Fruit fly (Drosophila melanogaster) whole organism, prepupa: ENCODE results near the gene CG32379.

Experiments
- CG10669 ChIP-seq: fragments of 200-800 bp; sonication (Bioruptor generic); optimal IDR thresholded peaks from 3 replicates; lab custom pipeline; 2018; ENCODE audit warnings: missing biosample characterization, mild to moderate bottlenecking, missing genetic modification characterization, moderate library complexity
- CG16779 ChIP-seq: fragments of 200-800 bp; sonication (Bioruptor generic); optimal IDR thresholded peaks from 3 replicates; lab custom pipeline; 2017; ENCODE audit warnings: missing biosample characterization, mild to moderate bottlenecking, missing genetic modification characterization
- CG6792 ChIP-seq: fragments of 200-800 bp; sonication (Bioruptor generic); optimal IDR thresholded peaks from 3 replicates; lab custom pipeline; 2016; ENCODE audit warnings: missing biosample characterization, missing genetic modification characterization
- CG6854 ChIP-seq: fragments of 200-800 bp; sonication (Bioruptor generic); optimal IDR thresholded peaks from 2 replicates; lab custom pipeline; 2017; ENCODE audit warnings: missing biosample characterization, mild to moderate bottlenecking, missing genetic modification characterization
- Eip93F ChIP-seq: fragments of 200-800 bp; sonication (Bioruptor generic); optimal IDR thresholded peaks from 2 replicates; lab custom pipeline; 2016; ENCODE audit warnings: missing biosample characterization, mild to moderate bottlenecking, missing genetic modification characterization
- Hr39 ChIP-seq: fragments of 200-800 bp; sonication (Bioruptor generic); optimal IDR thresholded peaks from 2 replicates; lab custom pipeline; 2016; ENCODE audit warnings: missing biosample characterization, missing genetic modification characterization
- Hr4 ChIP-seq: fragments of 200-800 bp; sonication (Bioruptor generic); optimal IDR thresholded peaks from 3 replicates; lab custom pipeline; 2016; ENCODE audit warnings: missing biosample characterization, missing genetic modification characterization
- fd59A ChIP-seq: fragments of 200-800 bp; sonication (Bioruptor generic); optimal IDR thresholded peaks from 2 replicates; lab custom pipeline; 2017; ENCODE audit warnings: missing biosample characterization, mild to moderate bottlenecking, missing genetic modification characterization, missing genetic modification reagents
- fd85E ChIP-seq: fragments of 200-800 bp; sonication (Bioruptor generic); optimal IDR thresholded peaks from 3 replicates; lab custom pipeline; 2016; ENCODE audit warnings: missing biosample characterization, missing genetic modification characterization
- lz ChIP-seq: fragments of 200-800 bp; sonication (Bioruptor generic); optimal IDR thresholded peaks from 3 replicates; lab custom pipeline; 2016; ENCODE audit warnings: missing biosample characterization, missing genetic modification characterization
- ss ChIP-seq, 2 experiments: fragments of 200-800 bp; sonication (Bioruptor generic); optimal IDR thresholded peaks; 2 replicates in 1 of 2; 3 replicates in 1 of 2; lab custom pipeline; 2017 to 2018; ENCODE audit warnings: mild to moderate bottlenecking in 2 of 2, missing biosample characterization in 2 of 2, missing genetic modification characterization in 2 of 2, moderate library complexity in 1 of 2
- topi ChIP-seq: fragments of 200-800 bp; sonication (Bioruptor generic); optimal IDR thresholded peaks from 3 replicates; lab custom pipeline; 2016; ENCODE audit warnings: missing biosample characterization, missing genetic modification characterization
- vri ChIP-seq: fragments of 200-800 bp; sonication (Bioruptor generic); optimal IDR thresholded peaks from 3 replicates; lab custom pipeline; 2016; ENCODE audit warnings: missing biosample characterization, mild to moderate bottlenecking, missing genetic modification characterization

dm6 chr3L:7369543-7369942 is 26.6 kb upstream of the CG32379 start, which contains the start of gene akirin:
- no peak for TF ChIP-seq Hr39 (GFP tag; lab: Kevin White, UChicago)
- TF ChIP-seq fd59A (GFP tag; lab: Kevin White, UChicago): no peak
- TF ChIP-seq CG6854 (GFP tag; lab: Kevin White, UChicago): no peak
- TF ChIP-seq ss (GFP tag; optimal IDR thresholded peaks at IDR 0.05; lab: Kevin White, UChicago): no peak
- TF ChIP-seq CG6792: no peak
- no peak for TF ChIP-seq CG16779 (tag; lab: Kevin White, UChicago)
- TF ChIP-seq topi (GFP tag; lab: Kevin White, UChicago): no peak
- no peak for TF ChIP-seq Eip93F
- TF ChIP-seq fd85E (GFP tag; lab: Kevin White, UChicago): no peak
- no peak for TF ChIP-seq vri (GFP tag; lab: Kevin White, UChicago)
- TF ChIP-seq Hr4: no peak
- no peak for TF ChIP-seq lz (GFP tag; lab: Kevin White, UChicago)
- no peak for TF ChIP-seq CG10669 (GFP tag; lab: Kevin White, UChicago)
